Fruit fly (Drosophila melanogaster) whole organism, prepupa: Measurements from ENCODE around the gene CG9922.

Source experiments
- Blimp-1 ChIP-seq: fragments of 200-800 bp; sonication (Bioruptor generic); optimal IDR thresholded peaks from 3 replicates; lab custom pipeline; 2017; ENCODE audit warnings: missing biosample characterization, missing genetic modification characterization, mild to moderate bottlenecking, moderate library complexity, missing genetic modification reagents
- CG10631 ChIP-seq: fragments of 200-800 bp; sonication (Bioruptor generic); optimal IDR thresholded peaks from 2 replicates; lab custom pipeline; 2016; ENCODE audit warnings: missing biosample characterization, missing genetic modification characterization
- CG10669 ChIP-seq: fragments of 200-800 bp; sonication (Bioruptor generic); optimal IDR thresholded peaks from 3 replicates; lab custom pipeline; 2018; ENCODE audit warnings: missing biosample characterization, mild to moderate bottlenecking, missing genetic modification characterization, moderate library complexity
- CG11294 ChIP-seq: fragments of 200-800 bp; sonication (Bioruptor generic); IDR thresholded peaks from 2 replicates; pipeline ENCODE4 v1.3.6; 2022; ENCODE audit warnings: missing biosample characterization, missing genetic modification characterization
- CG11762 ChIP-seq: fragments of 200-800 bp; sonication (Bioruptor generic); optimal IDR thresholded peaks from 3 replicates; lab custom pipeline; 2016; ENCODE audit warnings: missing biosample characterization, missing genetic modification characterization; ENCODE audit not compliant: insufficient read depth
- CG11902 ChIP-seq: fragments of 200-800 bp; sonication (Bioruptor generic); optimal IDR thresholded peaks from 3 replicates; lab custom pipeline; 2016; ENCODE audit warnings: missing biosample characterization, missing genetic modification characterization
- CG1621 ChIP-seq: fragments of 200-800 bp; sonication (Bioruptor generic); optimal IDR thresholded peaks from 3 replicates; lab custom pipeline; 2018; ENCODE audit warnings: missing biosample characterization, mild to moderate bottlenecking, missing genetic modification characterization
- CG16779 ChIP-seq: fragments of 200-800 bp; sonication (Bioruptor generic); optimal IDR thresholded peaks from 3 replicates; lab custom pipeline; 2017; ENCODE audit warnings: missing biosample characterization, mild to moderate bottlenecking, missing genetic modification characterization
- CG3032 ChIP-seq: fragments of 200-800 bp; optimal IDR thresholded peaks from 2 replicates; lab custom pipeline; 2019; ENCODE audit warnings: missing biosample characterization, mild to moderate bottlenecking, missing genetic modification characterization, moderate library complexity
- CG31627 ChIP-seq: fragments of 200-800 bp; sonication (Bioruptor generic); optimal IDR thresholded peaks from 3 replicates; lab custom pipeline; 2016; ENCODE audit warnings: missing biosample characterization, missing genetic modification characterization
- CG32006 ChIP-seq: fragments of 200-800 bp; sonication (Bioruptor generic); optimal IDR thresholded peaks from 3 replicates; lab custom pipeline; 2017; ENCODE audit warnings: missing biosample characterization, mild to moderate bottlenecking, missing genetic modification characterization
- CG34406 ChIP-seq: fragments of 200-800 bp; sonication (Bioruptor generic); optimal IDR thresholded peaks from 3 replicates; lab custom pipeline; 2016; ENCODE audit warnings: missing biosample characterization, missing genetic modification characterization
- CG3919 ChIP-seq: fragments of 200-800 bp; sonication (Bioruptor generic); optimal IDR thresholded peaks from 3 replicates; lab custom pipeline; 2016; ENCODE audit warnings: missing biosample characterization, missing genetic modification characterization
- CG4318 ChIP-seq: fragments of 200-800 bp; sonication (Bioruptor generic); optimal IDR thresholded peaks from 3 replicates; lab custom pipeline; 2017; ENCODE audit warnings: missing biosample characterization, mild to moderate bottlenecking, missing genetic modification characterization
- CG6276 ChIP-seq: fragments of 200-800 bp; sonication (Bioruptor generic); optimal IDR thresholded peaks from 2 replicates; lab custom pipeline; 2017; ENCODE audit warnings: missing biosample characterization, mild to moderate bottlenecking, missing genetic modification characterization
- CG6792 ChIP-seq: fragments of 200-800 bp; sonication (Bioruptor generic); optimal IDR thresholded peaks from 3 replicates; lab custom pipeline; 2016; ENCODE audit warnings: missing biosample characterization, missing genetic modification characterization
- CG6854 ChIP-seq: fragments of 200-800 bp; sonication (Bioruptor generic); optimal IDR thresholded peaks from 2 replicates; lab custom pipeline; 2017; ENCODE audit warnings: missing biosample characterization, mild to moderate bottlenecking, missing genetic modification characterization
- CG7368 ChIP-seq: fragments of 200-800 bp; sonication (Bioruptor generic); optimal IDR thresholded peaks from 3 replicates; lab custom pipeline; 2016; ENCODE audit warnings: missing biosample characterization, missing genetic modification characterization
- CG8319 ChIP-seq: fragments of 200-800 bp; sonication (Bioruptor generic); optimal IDR thresholded peaks from 3 replicates; lab custom pipeline; 2016; ENCODE audit warnings: missing biosample characterization, missing genetic modification characterization
- CG9139 ChIP-seq: fragments of 200-800 bp; sonication (Bioruptor generic); optimal IDR thresholded peaks from 3 replicates; lab custom pipeline; 2017; ENCODE audit warnings: missing biosample characterization, mild to moderate bottlenecking, missing genetic modification characterization
- Eip75B ChIP-seq: fragments of 200-800 bp; sonication (Bioruptor generic); optimal IDR thresholded peaks from 3 replicates; lab custom pipeline; 2016; ENCODE audit warnings: missing biosample characterization, missing genetic modification characterization
- Eip78C ChIP-seq: fragments of 200-800 bp; sonication (Bioruptor generic); peaks from one replicate; lab custom pipeline; 2016; ENCODE audit warnings: missing biosample characterization, missing genetic modification characterization
- Eip93F ChIP-seq: fragments of 200-800 bp; sonication (Bioruptor generic); optimal IDR thresholded peaks from 2 replicates; lab custom pipeline; 2016; ENCODE audit warnings: missing biosample characterization, mild to moderate bottlenecking, missing genetic modification characterization
- Ets21C ChIP-seq: fragments of 200-800 bp; sonication (Bioruptor generic); optimal IDR thresholded peaks from 3 replicates; lab custom pipeline; 2016; ENCODE audit warnings: missing biosample characterization, missing genetic modification characterization
- Ets96B ChIP-seq: fragments of 200-800 bp; optimal IDR thresholded peaks from 2 replicates; lab custom pipeline; 2019; ENCODE audit warnings: missing biosample characterization, mild to moderate bottlenecking, missing genetic modification characterization, moderate library complexity
- Hr39 ChIP-seq: fragments of 200-800 bp; sonication (Bioruptor generic); optimal IDR thresholded peaks from 2 replicates; lab custom pipeline; 2016; ENCODE audit warnings: missing biosample characterization, missing genetic modification characterization
- Hr4 ChIP-seq: fragments of 200-800 bp; sonication (Bioruptor generic); optimal IDR thresholded peaks from 3 replicates; lab custom pipeline; 2016; ENCODE audit warnings: missing biosample characterization, missing genetic modification characterization
- Lpt ChIP-seq: fragments of 200-800 bp; sonication (Bioruptor generic); optimal IDR thresholded peaks from 3 replicates; lab custom pipeline; 2016; ENCODE audit warnings: missing biosample characterization, missing genetic modification characterization
- Met ChIP-seq: fragments of 200-800 bp; sonication (Bioruptor generic); optimal IDR thresholded peaks from 3 replicates; lab custom pipeline; 2016; ENCODE audit warnings: missing biosample characterization, missing genetic modification characterization
- OdsH ChIP-seq: fragments of 200-800 bp; sonication (Bioruptor generic); optimal IDR thresholded peaks from 3 replicates; lab custom pipeline; 2016; ENCODE audit warnings: missing biosample characterization, missing genetic modification characterization
- Sox102F ChIP-seq: fragments of 200-800 bp; sonication (Bioruptor generic); optimal IDR thresholded peaks from 2 replicates; lab custom pipeline; 2016; ENCODE audit warnings: missing biosample characterization, mild to moderate bottlenecking, missing genetic modification characterization
- Sox14 ChIP-seq: fragments of 200-800 bp; sonication (Bioruptor generic); optimal IDR thresholded peaks from 3 replicates; lab custom pipeline; 2016; ENCODE audit warnings: missing biosample characterization, missing genetic modification characterization
- achi ChIP-seq: fragments of 200-800 bp; sonication (Bioruptor generic); optimal IDR thresholded peaks from 3 replicates; lab custom pipeline; 2016; ENCODE audit warnings: missing biosample characterization, missing genetic modification characterization
- cyc ChIP-seq: fragments of 200-800 bp; sonication (Bioruptor generic); optimal IDR thresholded peaks from 3 replicates; lab custom pipeline; 2016; ENCODE audit warnings: missing biosample characterization, missing genetic modification characterization
- dac ChIP-seq: fragments of 200-800 bp; sonication (Bioruptor generic); optimal IDR thresholded peaks from 2 replicates; lab custom pipeline; 2017; ENCODE audit warnings: missing biosample characterization, mild to moderate bottlenecking, missing genetic modification characterization
- dsx ChIP-seq: fragments of 200-800 bp; optimal IDR thresholded peaks from 3 replicates; lab custom pipeline; 2019; ENCODE audit warnings: missing biosample characterization, mild to moderate bottlenecking, missing genetic modification characterization, moderate library complexity; ENCODE audit not compliant: poor library complexity, severe bottlenecking
- eg ChIP-seq: fragments of 200-800 bp; sonication (Bioruptor generic); IDR thresholded peaks from 3 replicates; pipeline ENCODE4 v1.3.6; 2022; ENCODE audit warnings: missing biosample characterization, missing genetic modification characterization
- esn ChIP-seq: fragments of 200-800 bp; sonication (Bioruptor generic); optimal IDR thresholded peaks from 2 replicates; lab custom pipeline; 2016; ENCODE audit warnings: missing biosample characterization, mild to moderate bottlenecking, missing genetic modification characterization, moderate library complexity
- fd85E ChIP-seq: fragments of 200-800 bp; sonication (Bioruptor generic); optimal IDR thresholded peaks from 3 replicates; lab custom pipeline; 2016; ENCODE audit warnings: missing biosample characterization, missing genetic modification characterization
- fkh ChIP-seq: fragments of 200-800 bp; sonication (Bioruptor generic); optimal IDR thresholded peaks from 3 replicates; lab custom pipeline; 2017; ENCODE audit warnings: missing biosample characterization, mild to moderate bottlenecking, missing genetic modification characterization, moderate library complexity
- lz ChIP-seq: fragments of 200-800 bp; sonication (Bioruptor generic); optimal IDR thresholded peaks from 3 replicates; lab custom pipeline; 2016; ENCODE audit warnings: missing biosample characterization, missing genetic modification characterization
- net ChIP-seq: fragments of 200-800 bp; sonication (Bioruptor generic); optimal IDR thresholded peaks from 3 replicates; lab custom pipeline; 2016; ENCODE audit warnings: missing biosample characterization, missing genetic modification characterization
- spab ChIP-seq: fragments of 200-800 bp; sonication (Bioruptor generic); optimal IDR thresholded peaks from 2 replicates; lab custom pipeline; 2017; ENCODE audit warnings: missing biosample characterization, mild to moderate bottlenecking, missing genetic modification characterization, missing genetic modification reagents
- ss ChIP-seq, 2 experiments: fragments of 200-800 bp; sonication (Bioruptor generic); optimal IDR thresholded peaks; 2 replicates in 1 of 2; 3 replicates in 1 of 2; lab custom pipeline; 2017 to 2018; ENCODE audit warnings: mild to moderate bottlenecking in 2 of 2, missing biosample characterization in 2 of 2, missing genetic modification characterization in 2 of 2, moderate library complexity in 1 of 2
- svp ChIP-seq: fragments of 200-800 bp; sonication (Bioruptor generic); peaks from one replicate; lab custom pipeline; 2016; ENCODE audit warnings: missing biosample characterization, missing genetic modification characterization
- vri ChIP-seq: fragments of 200-800 bp; sonication (Bioruptor generic); optimal IDR thresholded peaks from 3 replicates; lab custom pipeline; 2016; ENCODE audit warnings: missing biosample characterization, mild to moderate bottlenecking, missing genetic modification characterization

CG9922 gene

dm6 chr3R:14017640-14018429 lies 18.4 kb downstream of the CG9922 start (continued):
- TF ChIP-seq Met = no peak
- TF ChIP-seq CG3032 = no peak
- no peak for TF ChIP-seq lz (GFP tag; lab: Kevin White, UChicago)
- TF ChIP-seq Sox102F (GFP tag; lab: Kevin White, UChicago) = peak; percentile 32
- TF ChIP-seq CG6854 (GFP tag; lab: Kevin White, UChicago) = peak; percentile 49
- no peak for TF ChIP-seq Ets21C
- TF ChIP-seq CG34406 (GFP tag; lab: Kevin White, UChicago) = peak; percentile 62
- no peak for TF ChIP-seq CG1621 (tag; lab: Kevin White, UChicago)
- no peak for TF ChIP-seq CG10669
- peak; percentile 74 for TF ChIP-seq Eip75B
- peak; percentile 55 for TF ChIP-seq svp (GFP tag; lab: Kevin White, UChicago)
- peak; percentile 49 for TF ChIP-seq CG3919 (GFP tag; lab: Kevin White, UChicago)
- TF ChIP-seq Eip93F (GFP tag; lab: Kevin White, UChicago) = no peak
- TF ChIP-seq fd85E (GFP tag; lab: Kevin White, UChicago) = peak; percentile 32
- no peak for TF ChIP-seq CG31627 (GFP tag; lab: Kevin White, UChicago)
- peak; percentile 34 for TF ChIP-seq Ets96B (tag; lab: Kevin White, UChicago)
- TF ChIP-seq CG6276 (GFP tag; lab: Kevin White, UChicago) = peak; percentile 48
- peak; percentile 47; the same call in 1 of the 2 replicates for TF ChIP-seq CG11294
- TF ChIP-seq ss (GFP tag; optimal IDR thresholded peaks at IDR 0.05; lab: Kevin White, UChicago) = peak; percentile 41 to 69
- TF ChIP-seq CG8319 (GFP tag; lab: Kevin White, UChicago) = peak; percentile 33
- peak; percentile 68 for TF ChIP-seq achi (GFP tag; lab: Kevin White, UChicago)

dm6 chr3R:14016758-14017406 lies 19.3 kb downstream of the CG9922 start:
- TF ChIP-seq Sox102F (GFP tag; lab: Kevin White, UChicago) (no peak), spab (GFP tag; lab: Kevin White, UChicago) (no peak), CG9139 (GFP tag; lab: Kevin White, UChicago) (no peak), CG32006 (GFP tag; lab: Kevin White, UChicago) (peak; percentile 70), Blimp-1 (GFP tag; lab: Kevin White, UChicago) (no peak), cyc (no peak), Hr4 (GFP tag; lab: Kevin White, UChicago) (peak; percentile 61), svp (GFP tag; lab: Kevin White, UChicago) (no peak), Lpt (peak; percentile 14), eg (GFP tag; lab: Robert Waterston, UW) (peak; percentile 75), dac (GFP tag; lab: Kevin White, UChicago) (no peak), net (GFP tag; lab: Kevin White, UChicago) (peak; percentile 22), CG16779 (tag; lab: Kevin White, UChicago) (no peak), CG7368 (peak; percentile 28), vri (no peak), achi (GFP tag; lab: Kevin White, UChicago) (peak; percentile 13), CG3032 (no peak), esn (GFP tag; lab: Kevin White, UChicago) (no peak), Ets96B (tag; lab: Kevin White, UChicago) (no peak), CG4318 (GFP tag; lab: Kevin White, UChicago) (peak; percentile 15), CG11902 (GFP tag; lab: Kevin White, UChicago) (no peak), CG11762 (GFP tag; lab: Kevin White, UChicago) (no peak), CG31627 (GFP tag; lab: Kevin White, UChicago) (no peak), fkh (GFP tag; lab: Kevin White, UChicago) (peak; percentile 39), Sox14 (GFP tag; lab: Kevin White, UChicago) (no peak), CG10631 (peak; percentile 36), Hr39 (GFP tag; lab: Kevin White, UChicago) (no peak), CG8319 (GFP tag; lab: Kevin White, UChicago) (no peak), lz (GFP tag; lab: Kevin White, UChicago) (no peak), Eip93F (GFP tag; lab: Kevin White, UChicago) (no peak), dsx (GFP tag; lab: Kevin White, UChicago) (no peak), CG6792 (GFP tag; lab: Kevin White, UChicago) (no peak), CG3919 (GFP tag; lab: Kevin White, UChicago) (peak; percentile 40), Eip75B (no peak), OdsH (GFP tag; lab: Kevin White, UChicago) (peak; percentile 27), CG6854 (GFP tag; lab: Kevin White, UChicago) (no peak), Eip78C (peak; percentile 81), CG11294 (peak; percentile 34; the same call in 1 of the 2 replicates)
